Worm (Caenorhabditis elegans): ENCODE measurements around the gene dnj-16.

ce11 chrIII:4175489-4175888 is 15.5 kb upstream of the dnj-16 start:
- no peak for TF ChIP-seq nhr-28 (tag; optimal IDR thresholded peaks at IDR 0.05)
- TF ChIP-seq snpc-4 (tag; optimal IDR thresholded peaks at IDR 0.05), result no peak
- TF ChIP-seq nhr-48 (tag; optimal IDR thresholded peaks at IDR 0.05), result no peak
- TF ChIP-seq hlh-30 (tag; optimal IDR thresholded peaks at IDR 0.05; ENCODE audit: insufficient read depth), result no peak
- TF ChIP-seq ZK546.5 (tag; optimal IDR thresholded peaks at IDR 0.05), result no peak
- no peak for TF ChIP-seq Y75B8A.6 (GFP tag; IDR thresholded peaks at IDR 0.05)
